Fruit fly (Drosophila melanogaster) whole organism, embryonic: ENCODE results near the gene CG32147.

Source experiments
- lov ChIP-seq, 2 experiments: fragments of 200-800 bp in 1 of 2; fragments of >200 bp in 1 of 2; sonication (Bioruptor generic) in 1 of 2; IDR thresholded peaks in 1 of 2; optimal IDR thresholded peaks in 1 of 2; 2 replicates in 1 of 2; 3 replicates in 1 of 2; pipeline versions ENCODE4 v1.3.6 to Lab custom; 2017 to 2022; ENCODE audit warnings: missing biosample characterization in 1 of 2, missing genetic modification characterization in 1 of 2
- ttk ChIP-seq: fragments of 200-800 bp; sonication (Bioruptor generic); IDR thresholded peaks from 2 replicates; pipeline ENCODE4 v2.1.2; 2022; ENCODE audit warnings: missing biosample characterization, missing genetic modification characterization

DNA sequence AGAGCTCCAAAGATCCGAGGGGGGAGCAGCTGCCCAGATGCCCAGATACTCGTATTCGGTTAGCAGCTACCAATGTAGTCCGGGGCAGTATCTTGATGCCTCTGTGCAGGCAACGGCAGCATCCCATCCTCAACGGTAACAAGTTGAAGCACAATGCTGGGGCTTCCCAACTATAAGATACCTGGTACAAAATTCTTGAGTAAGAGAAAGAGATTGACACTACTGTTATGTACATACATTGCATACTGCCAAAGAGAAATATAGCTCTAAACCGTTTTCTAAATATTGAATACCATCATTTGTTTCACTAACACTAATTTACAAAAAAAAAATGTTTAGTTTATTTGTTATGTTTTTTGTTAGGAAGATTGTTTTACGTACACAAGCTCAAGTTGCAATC is 45.8 kb upstream of the CG32147 start:
- TF ChIP-seq ttk (no peak), lov (optimal IDR thresholded peaks at IDR 0.05; lab: Kevin White, UChicago) (no peak), lov (GFP tag; IDR thresholded peaks at IDR 0.05; lab: Robert Waterston, UW) (no peak)
